Fruit fly (Drosophila melanogaster): ENCODE results near the gene spn-D.

Gene spn-D

dm6 chr3R:27204694-27205414 is 39.3 kb downstream of the spn-D start (continued):
- peak; percentile 19 for TF ChIP-seq grau (tag; optimal IDR thresholded peaks at IDR 0.05)
- TF ChIP-seq Spps (tag; optimal IDR thresholded peaks at IDR 0.05), result peak; percentile 32

dm6 chr3R:27208724-27209343 is 43.3 kb downstream of the spn-D start:
- TF ChIP-seq CG15269 (tag; optimal IDR thresholded peaks at IDR 0.05) (peak; percentile 7), crp (GFP tag; optimal IDR thresholded peaks at IDR 0.05) (no peak), dysf (GFP tag; IDR thresholded peaks at IDR 0.05) (peak; percentile 6; the same call in 1 of the 3 replicates), CG13296 (GFP tag; optimal IDR thresholded peaks at IDR 0.05) (peak; percentile 22), CG16863 (GFP tag; optimal IDR thresholded peaks at IDR 0.05) (peak; percentile 43), chif (GFP tag; optimal IDR thresholded peaks at IDR 0.05) (peak in 1 of 2 experiments; percentile 15), Sox102F (GFP tag; optimal IDR thresholded peaks at IDR 0.05) (peak; percentile 12), kay (GFP tag; optimal IDR thresholded peaks at IDR 0.05) (no peak), usp (GFP tag; optimal IDR thresholded peaks at IDR 0.05) (no peak), odd (GFP tag; optimal IDR thresholded peaks at IDR 0.05) (peak; percentile 57), btn (GFP tag; optimal IDR thresholded peaks at IDR 0.05) (peak; percentile 36), fd102C (GFP tag; optimal IDR thresholded peaks at IDR 0.05) (peak; percentile 66), CG1233 (GFP tag; optimal IDR thresholded peaks at IDR 0.05) (peak; percentile 60), CG7372 (GFP tag; IDR thresholded peaks at IDR 0.05) (no peak), da (GFP tag; optimal IDR thresholded peaks at IDR 0.05) (no peak), CG11695 (GFP tag; IDR thresholded peaks at IDR 0.05) (peak; percentile 58; the same call in 1 of the 3 replicates), tap (tag; optimal IDR thresholded peaks at IDR 0.05) (peak; percentile 30), Scr (GFP tag; IDR thresholded peaks at IDR 0.05; ENCODE audit: partially characterized antibody) (no peak), CG17385 (GFP tag; optimal IDR thresholded peaks at IDR 0.05) (peak; percentile 30), zfh1 (GFP tag; IDR thresholded peaks at IDR 0.05) (peak; percentile 64; the same call in 1 of the 3 replicates), onecut (GFP tag; IDR thresholded peaks at IDR 0.05) (peak; percentile 59), inv (GFP tag; IDR thresholded peaks at IDR 0.05; ENCODE audit: partially characterized antibody) (no peak), CG18262 (tag; optimal IDR thresholded peaks at IDR 0.05) (peak; percentile 39), tio (GFP tag; optimal IDR thresholded peaks at IDR 0.05) (no peak), cas (GFP tag; IDR thresholded peaks at IDR 0.05) (no peak), NC2β (GFP tag; optimal IDR thresholded peaks at IDR 0.05) (peak; percentile 59), Drgx (GFP tag; IDR thresholded peaks at IDR 0.05) (no peak), CG7987 (GFP tag; optimal IDR thresholded peaks at IDR 0.05) (peak; percentile 38), CG3995 (GFP tag; optimal IDR thresholded peaks at IDR 0.05) (no peak), CG12104 (GFP tag; optimal IDR thresholded peaks at IDR 0.05) (peak; percentile 2), Dp (GFP tag; optimal IDR thresholded peaks at IDR 0.05) (no peak), ind (GFP tag; optimal IDR thresholded peaks at IDR 0.05) (no peak), CG10979 (tag; optimal IDR thresholded peaks at IDR 0.05) (peak; percentile 3), kah (GFP tag; optimal IDR thresholded peaks at IDR 0.05) (peak; percentile 17), grn (GFP tag; optimal IDR thresholded peaks at IDR 0.05) (peak; percentile 26), Usf (GFP tag; optimal IDR thresholded peaks at IDR 0.05) (peak; percentile 5), so (GFP tag; IDR thresholded peaks at IDR 0.05) (peak; percentile 47; the same call in 1 of the 3 replicates), crol (GFP tag; IDR thresholded peaks at IDR 0.05) (no peak), en (GFP tag; optimal IDR thresholded peaks at IDR 0.05) (peak; percentile 2), B-H1 (GFP tag; IDR thresholded peaks at IDR 0.05) (peak; percentile 33; the same call in 1 of the 3 replicates), CG8089 (GFP tag; optimal IDR thresholded peaks at IDR 0.05) (peak; percentile 50), CG10321 (GFP tag; IDR thresholded peaks at IDR 0.05) (no peak), dmrt99B (tag; optimal IDR thresholded peaks at IDR 0.05) (peak; percentile 44), jing (GFP tag; optimal IDR thresholded peaks at IDR 0.05) (no peak), BtbVII (GFP tag; optimal IDR thresholded peaks at IDR 0.05) (peak; percentile 27)

Measured in whole organism, embryonic.